Fruit fly (Drosophila melanogaster) Kc167 (cell line): Measurements from ENCODE around the gene CG2924.

ENCODE experiments used
- Myc ChIP-seq: fragments of >200 bp; optimal IDR thresholded peaks from 2 replicates; lab custom pipeline; 2017; ENCODE audit warnings: missing external identifiers
- Sin3A ChIP-seq: fragments of >200 bp; optimal IDR thresholded peaks from 2 replicates; lab custom pipeline; 2018; ENCODE audit warnings: missing external identifiers
- h ChIP-seq: fragments of >200 bp; optimal IDR thresholded peaks from 3 replicates; lab custom pipeline; 2018; ENCODE audit warnings: missing external identifiers
- insv ChIP-seq: fragments of >200 bp; optimal IDR thresholded peaks from 3 replicates; lab custom pipeline; 2018; ENCODE audit warnings: missing external identifiers
- psq ChIP-seq: fragments of >200 bp; optimal IDR thresholded peaks from 2 replicates; lab custom pipeline; 2017; ENCODE audit warnings: missing external identifiers
- ttk ChIP-seq: sonication (Bioruptor generic); optimal IDR thresholded peaks from 2 replicates; lab custom pipeline; 2017; ENCODE audit warnings: missing external identifiers

DNA sequence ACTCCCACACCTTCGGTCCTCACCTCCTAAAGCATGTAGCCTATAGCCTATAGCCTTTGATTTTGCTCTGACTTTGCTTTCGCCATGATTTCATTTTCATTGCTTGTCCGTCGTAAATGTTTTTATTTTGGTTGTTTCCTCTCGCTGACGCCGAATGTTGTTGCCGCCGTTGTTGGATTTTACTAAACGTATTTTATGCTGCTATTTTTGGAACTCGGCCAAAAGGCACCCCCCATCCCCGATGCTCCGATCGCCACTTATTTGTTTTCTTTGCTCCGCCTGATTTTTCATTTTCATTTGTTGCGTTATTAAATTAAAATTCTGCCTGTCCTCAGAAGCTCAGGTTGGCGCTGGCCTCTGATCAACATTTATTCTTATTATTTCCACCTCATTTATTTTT lies 51.3 kb downstream of the CG2924 start:
- TF ChIP-seq h (no peak), ttk (lab: Kevin White, UChicago) (no peak), Myc (lab: Kevin White, UChicago) (no peak), insv (no peak), Sin3A (no peak), psq (no peak)
